Fruit fly (Drosophila melanogaster): ENCODE results near the gene robo2.

The robo2 gene

dm6 chr2L:1456305-1456704 is 36.1 kb upstream of the robo2 start (continued):
- TF ChIP-seq odd (GFP tag; optimal IDR thresholded peaks at IDR 0.05) (peak; percentile 0), nerfin-2 (GFP tag; IDR thresholded peaks at IDR 0.05; ENCODE audit: partially characterized antibody) (no peak), jumu (GFP tag; optimal IDR thresholded peaks at IDR 0.05) (no peak), Ptx1 (GFP tag; IDR thresholded peaks at IDR 0.05) (peak; percentile 40; the same call in 1 of the 2 replicates), vnd (GFP tag; IDR thresholded peaks at IDR 0.05; ENCODE audit: partially characterized antibody) (no peak), CG14050 (GFP tag; IDR thresholded peaks at IDR 0.05) (no peak), CG17385 (GFP tag; optimal IDR thresholded peaks at IDR 0.05) (peak; percentile 10), CG30020 (tag; optimal IDR thresholded peaks at IDR 0.05) (no peak), dan (GFP tag; IDR thresholded peaks at IDR 0.05) (no peak; the same call in 1 of the 2 replicates), unpg (GFP tag; optimal IDR thresholded peaks at IDR 0.05) (peak; percentile 59), grau (tag; optimal IDR thresholded peaks at IDR 0.05) (peak; percentile 55), Oli (tag; optimal IDR thresholded peaks at IDR 0.05) (peak; percentile 56), CG12942 (GFP tag; optimal IDR thresholded peaks at IDR 0.05) (no peak), tin (GFP tag; optimal IDR thresholded peaks at IDR 0.05) (peak; percentile 62), CG10462 (GFP tag; optimal IDR thresholded peaks at IDR 0.05) (peak; percentile 10), dati (GFP tag; IDR thresholded peaks at IDR 0.05) (no peak), Abd-B (GFP tag; optimal IDR thresholded peaks at IDR 0.05) (peak; percentile 5), al (GFP tag; IDR thresholded peaks at IDR 0.05) (no peak), pb (GFP tag; optimal IDR thresholded peaks at IDR 0.05) (no peak), CG18011 (GFP tag; optimal IDR thresholded peaks at IDR 0.05) (no peak), CG11085 (GFP tag; IDR thresholded peaks at IDR 0.05) (no peak), CG13624 (GFP tag; optimal IDR thresholded peaks at IDR 0.05) (no peak), Elba2 (GFP tag; optimal IDR thresholded peaks at IDR 0.05) (no peak), ftz-f1 (GFP tag; optimal IDR thresholded peaks at IDR 0.05) (no peak), Atf3 (GFP tag; optimal IDR thresholded peaks at IDR 0.05) (no peak), CG9817 (tag; optimal IDR thresholded peaks at IDR 0.05) (no peak), CG15011 (GFP tag; optimal IDR thresholded peaks at IDR 0.05) (peak; percentile 7), CG1602 (GFP tag; optimal IDR thresholded peaks at IDR 0.05) (peak; percentile 49), CG31224 (GFP tag; IDR thresholded peaks at IDR 0.05) (0 out of 2 replicates have a peak, but pooled peaks have one; percentile 8), CG9797 (GFP tag; optimal IDR thresholded peaks at IDR 0.05) (no peak), CG42726 (GFP tag; IDR thresholded peaks at IDR 0.05; ENCODE audit: partially characterized antibody) (no peak), Fer1 (GFP tag; optimal IDR thresholded peaks at IDR 0.05) (no peak), Hmx (GFP tag; optimal IDR thresholded peaks at IDR 0.05) (no peak), pita (GFP tag; optimal IDR thresholded peaks at IDR 0.05) (no peak), CG32532 (GFP tag; IDR thresholded peaks at IDR 0.05) (no peak), peb (GFP tag; IDR thresholded peaks at IDR 0.05) (peak; percentile 27), run (tag; optimal IDR thresholded peaks at IDR 0.05) (no peak), CG5180 (GFP tag; optimal IDR thresholded peaks at IDR 0.05) (peak; percentile 18), Lpt (GFP tag; optimal IDR thresholded peaks at IDR 0.05) (no peak), ATbp (GFP tag; optimal IDR thresholded peaks at IDR 0.05) (peak; percentile 45), CG13123 (GFP tag; optimal IDR thresholded peaks at IDR 0.05) (peak; percentile 15), grn (GFP tag; optimal IDR thresholded peaks at IDR 0.05) (no peak), Dbx (GFP tag; IDR thresholded peaks at IDR 0.05) (no peak), Antp (GFP tag; optimal IDR thresholded peaks at IDR 0.05) (no peak), CG11723 (GFP tag; optimal IDR thresholded peaks at IDR 0.05) (no peak), CG10274 (GFP tag; optimal IDR thresholded peaks at IDR 0.05) (no peak), CG10565 (GFP tag; optimal IDR thresholded peaks at IDR 0.05) (no peak), CG3847 (GFP tag; IDR thresholded peaks at IDR 0.05) (0 out of 2 replicates have a peak, but pooled peaks have one; percentile 17), chn (GFP tag; optimal IDR thresholded peaks at IDR 0.05) (peak; percentile 24), ro (GFP tag; IDR thresholded peaks at IDR 0.05) (no peak; the same call in 1 of the 2 replicates), H2.0 (GFP tag; IDR thresholded peaks at IDR 0.05) (peak; percentile 45), sens-2 (GFP tag; IDR thresholded peaks at IDR 0.05) (no peak)
